Fruit fly (Drosophila melanogaster) whole organism: ENCODE measurements around the gene CG10089.

Experiments used
- CG8478 ChIP-seq: fragments of >200 bp; optimal IDR thresholded peaks from 2 replicates; lab custom pipeline; 2018; ENCODE audit warnings: inconsistent platforms
- pan ChIP-seq: fragments of >200 bp; optimal IDR thresholded peaks from 2 replicates; lab custom pipeline; 2017
- psq ChIP-seq: fragments of >200 bp; optimal IDR thresholded peaks from 2 replicates; lab custom pipeline; 2017

dm6 chr3L:13425571-13425970, 49.0 kb downstream of the CG10089 start, which contains the start of gene CG14106:
- TF ChIP-seq psq (lab: Kevin White, UChicago) (no peak), pan (lab: Kevin White, UChicago) (no peak), CG8478 (no peak)
